Worm (Caenorhabditis elegans) whole organism, L2 larva: ENCODE results near the gene slcr-46.3.

Experiments
- C34F6.9 ChIP-seq: fragments of 150-350 bp; optimal IDR thresholded peaks from 2 replicates; lab custom pipeline; 2014; ENCODE audit warnings: missing biosample characterization, missing genetic modification characterization
- F13H6.1 ChIP-seq: sonication (generic microtip); optimal IDR thresholded peaks from 2 replicates; lab custom pipeline; 2016; ENCODE audit warnings: missing genetic modification characterization, missing compliant biosample characterization
- R02D3.7 ChIP-seq: fragments of 150-350 bp; optimal IDR thresholded peaks from 2 replicates; lab custom pipeline; 2014; ENCODE audit warnings: missing biosample characterization, missing genetic modification characterization
- Y55F3AM.14 ChIP-seq: fragments of 200-800 bp; sonication (Bioruptor generic); optimal IDR thresholded peaks from 2 replicates; lab custom pipeline; 2018; ENCODE audit warnings: mild to moderate bottlenecking, missing genetic modification characterization, missing compliant biosample characterization
- ZK546.5 ChIP-seq: sonication (generic microtip); optimal IDR thresholded peaks from 2 replicates; lab custom pipeline; 2017; ENCODE audit warnings: missing biosample characterization, missing genetic modification characterization
- aly-2 ChIP-seq: fragments of 150-350 bp; optimal IDR thresholded peaks from 2 replicates; lab custom pipeline; 2014; ENCODE audit warnings: missing biosample characterization, missing genetic modification characterization
- blmp-1 ChIP-seq: sonication (generic microtip); optimal IDR thresholded peaks from 2 replicates; lab custom pipeline; 2017; ENCODE audit warnings: missing genetic modification characterization, mild to moderate bottlenecking, missing compliant biosample characterization, antibody characterized with exemption, moderate library complexity; ENCODE audit not compliant: insufficient read depth
- crh-2 ChIP-seq: sonication (generic microtip); optimal IDR thresholded peaks from 2 replicates; lab custom pipeline; 2017; ENCODE audit warnings: missing biosample characterization, missing genetic modification characterization
- egl-27 ChIP-seq: sonication (generic microtip); optimal IDR thresholded peaks from 3 replicates; lab custom pipeline; 2017; ENCODE audit warnings: missing biosample characterization, missing genetic modification reagents, missing genetic modification characterization
- elt-3 ChIP-seq: sonication (generic microtip); optimal IDR thresholded peaks from 2 replicates; lab custom pipeline; 2017; ENCODE audit warnings: missing biosample characterization, missing genetic modification characterization
- fos-1 ChIP-seq: fragments of 150-350 bp; optimal IDR thresholded peaks from 2 replicates; lab custom pipeline; 2014; ENCODE audit warnings: missing biosample characterization, missing genetic modification characterization
- gmeb-1 ChIP-seq: fragments of 150-350 bp; optimal IDR thresholded peaks from 2 replicates; lab custom pipeline; 2014; ENCODE audit warnings: missing biosample characterization, missing genetic modification characterization
- lin-13 ChIP-seq: fragments of 150-350 bp; optimal IDR thresholded peaks from 2 replicates; lab custom pipeline; 2014; ENCODE audit warnings: missing biosample characterization, missing genetic modification reagents, missing genetic modification characterization
- lin-39 ChIP-seq: fragments of 150-350 bp; optimal IDR thresholded peaks from 2 replicates; lab custom pipeline; 2014; ENCODE audit warnings: missing biosample characterization, missing genetic modification reagents, missing genetic modification characterization
- lsy-2 ChIP-seq, 2 experiments: fragments of 150-350 bp in 1 of 2; sonication (generic microtip) in 1 of 2; optimal IDR thresholded peaks; 2 replicates each; lab custom pipeline; 2014 to 2017; ENCODE audit warnings: missing biosample characterization in 2 of 2, missing genetic modification characterization in 2 of 2
- mab-5 ChIP-seq: fragments of 150-350 bp; optimal IDR thresholded peaks from 2 replicates; lab custom pipeline; 2014; ENCODE audit warnings: missing biosample characterization, missing genetic modification characterization
- mbf-1 ChIP-seq: sonication (generic microtip); optimal IDR thresholded peaks from 2 replicates; lab custom pipeline; 2017; ENCODE audit warnings: missing biosample characterization, missing genetic modification characterization
- mdl-1 ChIP-seq, 2 experiments: fragments of 150-350 bp in 1 of 2; sonication (generic microtip) in 1 of 2; optimal IDR thresholded peaks; 2 replicates each; lab custom pipeline; 2017; ENCODE audit warnings: missing biosample characterization in 2 of 2, missing genetic modification characterization in 2 of 2
- nhr-10 ChIP-seq: sonication (generic microtip); optimal IDR thresholded peaks from 2 replicates; lab custom pipeline; 2017; ENCODE audit warnings: missing biosample characterization, missing genetic modification characterization
- nhr-11 ChIP-seq: fragments of 150-350 bp; optimal IDR thresholded peaks from 2 replicates; lab custom pipeline; 2014; ENCODE audit warnings: missing biosample characterization, missing genetic modification characterization
- nhr-12 ChIP-seq: fragments of 150-350 bp; optimal IDR thresholded peaks from 2 replicates; lab custom pipeline; 2014; ENCODE audit warnings: missing biosample characterization, missing genetic modification characterization
- nhr-129 ChIP-seq: fragments of 150-350 bp; optimal IDR thresholded peaks from 2 replicates; lab custom pipeline; 2014; ENCODE audit warnings: missing biosample characterization, missing genetic modification characterization
- nhr-21 ChIP-seq: fragments of 150-350 bp; optimal IDR thresholded peaks from 2 replicates; lab custom pipeline; 2014; ENCODE audit warnings: missing biosample characterization, missing genetic modification characterization
- nhr-25 ChIP-seq: fragments of 150-350 bp; sonication (generic microtip); optimal IDR thresholded peaks from 3 replicates; lab custom pipeline; 2014; ENCODE audit warnings: missing biosample characterization, missing genetic modification characterization
- nhr-6 ChIP-seq: fragments of 150-350 bp; optimal IDR thresholded peaks from 2 replicates; lab custom pipeline; 2014; ENCODE audit warnings: missing biosample characterization, missing genetic modification characterization
- nhr-77 ChIP-seq: fragments of 150-350 bp; optimal IDR thresholded peaks from 2 replicates; lab custom pipeline; 2014; ENCODE audit warnings: missing biosample characterization, missing genetic modification characterization
- sem-4 ChIP-seq: fragments of 150-350 bp; optimal IDR thresholded peaks from 2 replicates; lab custom pipeline; 2014; ENCODE audit warnings: missing biosample characterization, missing genetic modification reagents, missing genetic modification characterization
- skn-1 ChIP-seq: sonication (generic microtip); optimal IDR thresholded peaks from 2 replicates; lab custom pipeline; 2017; ENCODE audit warnings: missing biosample characterization, missing genetic modification characterization
- sma-3 ChIP-seq: sonication (generic microtip); optimal IDR thresholded peaks from 2 replicates; lab custom pipeline; 2016; ENCODE audit warnings: missing genetic modification reagents, missing genetic modification characterization, missing compliant biosample characterization
- sma-9 ChIP-seq, 2 experiments: fragments of 150-350 bp in 1 of 2; sonication (generic microtip) in 1 of 2; optimal IDR thresholded peaks; 2 replicates each; lab custom pipeline; 2014 to 2016; ENCODE audit warnings: missing genetic modification characterization in 2 of 2, mild to moderate bottlenecking in 1 of 2, missing biosample characterization in 1 of 2, missing compliant biosample characterization in 1 of 2, missing genetic modification reagents in 1 of 2, moderate library complexity in 1 of 2
- unc-55 ChIP-seq: fragments of 150-350 bp; sonication (generic microtip); optimal IDR thresholded peaks from 3 replicates; lab custom pipeline; 2014; ENCODE audit warnings: missing biosample characterization, missing genetic modification reagents, missing genetic modification characterization
- ztf-11 ChIP-seq: sonication (generic microtip); optimal IDR thresholded peaks from 2 replicates; lab custom pipeline; 2017; ENCODE audit warnings: missing biosample characterization, missing genetic modification characterization
- ztf-4 ChIP-seq: fragments of 150-350 bp; optimal IDR thresholded peaks from 2 replicates; lab custom pipeline; 2014; ENCODE audit warnings: missing biosample characterization, missing genetic modification characterization

Gene slcr-46.3

ce11 chrV:9752918-9753317, 29.0 kb upstream of the slcr-46.3 start, which contains the start of gene F58E6.6:
F58E6.6 (minus strand) TSS chrV:9753018.
- TF ChIP-seq nhr-25 (tag; lab: Kevin White, UChicago): no peak
- TF ChIP-seq, all 48 proteins: peak for 0

ce11 chrV:9750308-9750707, 26.4 kb upstream of the slcr-46.3 start, which contains the start of gene F58E6.4:
F58E6.4 (minus strand) TSS chrV:9750408.
- TF ChIP-seq C34F6.9 (tag; lab: Kevin White, UChicago) (no peak), nhr-25 (tag; lab: Kevin White, UChicago) (no peak), nhr-21 (tag; lab: Kevin White, UChicago) (no peak)
- TF ChIP-seq, all 48 proteins: peak for 0

- TF ChIP-seq mab-5 (tag; lab: Kevin White, UChicago) (no peak), R02D3.7 (tag; lab: Kevin White, UChicago) (no peak), Y55F3AM.14 (no peak), sem-4 (tag; lab: Kevin White, UChicago) (no peak), gmeb-1 (no peak), aly-2 (tag; lab: Kevin White, UChicago) (no peak), mdl-1 (tag; optimal IDR thresholded peaks at IDR 0.05; lab: Kevin White, UChicago) (no peak), nhr-12 (tag; lab: Kevin White, UChicago) (no peak), ztf-4 (tag; lab: Kevin White, UChicago) (no peak), nhr-77 (tag; lab: Kevin White, UChicago) (no peak)
- TF ChIP-seq, all 48 proteins: peak for 0
Measured at ce11 chrV:9744934-9745333, 21.0 kb upstream of the slcr-46.3 start, which contains the start of gene F58E6.13. F58E6.13 (plus strand) TSS chrV:9745234.

ce11 chrV:9740858-9741257, 17.0 kb upstream of the slcr-46.3 start, which contains the start of gene sta-2:
sta-2 (plus strand) TSS chrV:9741206.
- TF ChIP-seq Y55F3AM.14: no peak
- peak; percentile 81 for TF ChIP-seq nhr-25 (tag; lab: Kevin White, UChicago)
- TF ChIP-seq mbf-1 (tag; lab: Kevin White, UChicago): no peak
- peak; percentile 3 for TF ChIP-seq nhr-6
- TF ChIP-seq gmeb-1: peak; percentile 42
- peak; percentile 6 for TF ChIP-seq sem-4 (tag; lab: Kevin White, UChicago)
- no peak for TF ChIP-seq R02D3.7 (tag; lab: Kevin White, UChicago)
- TF ChIP-seq ztf-4 (tag; lab: Kevin White, UChicago): peak; percentile 36
- peak; percentile 83 for TF ChIP-seq fos-1 (tag; lab: Kevin White, UChicago)
- TF ChIP-seq nhr-129 (tag; lab: Kevin White, UChicago): peak; percentile 39
- peak; percentile 72 for TF ChIP-seq sma-3
- TF ChIP-seq crh-2: peak; percentile 22
- TF ChIP-seq sma-9 (GFP tag; optimal IDR thresholded peaks at IDR 0.05; lab: Kevin White, UChicago): peak; percentile 16
- no peak for TF ChIP-seq sma-9 (tag; optimal IDR thresholded peaks at IDR 0.05; lab: Kevin White, UChicago)
- TF ChIP-seq blmp-1 (tag; lab: Kevin White, UChicago): peak; percentile 80

ce11 chrV:9739402-9739801, 15.5 kb upstream of the slcr-46.3 start, which contains the start of gene marc-1:
marc-1 (plus strand) TSS chrV:9739702.
- TF ChIP-seq nhr-11 (tag; lab: Kevin White, UChicago) (no peak), egl-27 (no peak), crh-2 (no peak), ZK546.5 (tag; lab: Kevin White, UChicago) (no peak), ztf-11 (tag; lab: Kevin White, UChicago) (no peak), F13H6.1 (tag; lab: Kevin White, UChicago) (no peak), elt-3 (tag; lab: Kevin White, UChicago) (no peak), unc-55 (no peak), C34F6.9 (tag; lab: Kevin White, UChicago) (no peak), nhr-6 (no peak), nhr-21 (tag; lab: Kevin White, UChicago) (no peak), lsy-2 (tag; optimal IDR thresholded peaks at IDR 0.05; lab: Kevin White, UChicago) (no peak), nhr-10 (tag; lab: Kevin White, UChicago) (no peak), lin-13 (GFP tag; lab: Kevin White, UChicago) (no peak), nhr-12 (tag; lab: Kevin White, UChicago) (no peak), R02D3.7 (tag; lab: Kevin White, UChicago) (no peak), aly-2 (tag; lab: Kevin White, UChicago) (no peak), sma-9 (GFP tag; optimal IDR thresholded peaks at IDR 0.05; lab: Kevin White, UChicago) (no peak), sma-9 (tag; optimal IDR thresholded peaks at IDR 0.05; lab: Kevin White, UChicago) (no peak), skn-1 (tag; lab: Kevin White, UChicago) (no peak), lin-39 (tag; lab: Kevin White, UChicago) (no peak)
